Worm (Caenorhabditis elegans) whole organism, L2 larva: ENCODE measurements around the gene F32H5.1.
A peak's percentile ranks its signal among the peaks of the same experiment; 100 is the strongest.

Experiments used
- C34F6.9 ChIP-seq: fragments of 150-350 bp; optimal IDR thresholded peaks from 2 replicates; lab custom pipeline; 2014; ENCODE audit warnings: missing biosample characterization, missing genetic modification characterization
- F13H6.1 ChIP-seq: sonication (generic microtip); optimal IDR thresholded peaks from 2 replicates; lab custom pipeline; 2016; ENCODE audit warnings: missing genetic modification characterization, missing compliant biosample characterization
- R02D3.7 ChIP-seq: fragments of 150-350 bp; optimal IDR thresholded peaks from 2 replicates; lab custom pipeline; 2014; ENCODE audit warnings: missing biosample characterization, missing genetic modification characterization
- Y55F3AM.14 ChIP-seq: fragments of 200-800 bp; sonication (Bioruptor generic); optimal IDR thresholded peaks from 2 replicates; lab custom pipeline; 2018; ENCODE audit warnings: mild to moderate bottlenecking, missing genetic modification characterization, missing compliant biosample characterization
- ZK546.5 ChIP-seq: sonication (generic microtip); optimal IDR thresholded peaks from 2 replicates; lab custom pipeline; 2017; ENCODE audit warnings: missing biosample characterization, missing genetic modification characterization
- ama-1 ChIP-seq: fragments of 150-350 bp; optimal IDR thresholded peaks from 2 replicates; lab custom pipeline; 2018; ENCODE audit warnings: inconsistent platforms
- blmp-1 ChIP-seq: sonication (generic microtip); optimal IDR thresholded peaks from 2 replicates; lab custom pipeline; 2017; ENCODE audit warnings: missing genetic modification characterization, mild to moderate bottlenecking, missing compliant biosample characterization, antibody characterized with exemption, moderate library complexity; ENCODE audit not compliant: insufficient read depth
- ceh-16 ChIP-seq: fragments of 150-350 bp; optimal IDR thresholded peaks from 2 replicates; lab custom pipeline; 2014; ENCODE audit warnings: missing biosample characterization, missing genetic modification characterization
- ceh-82 ChIP-seq: fragments of 150-350 bp; optimal IDR thresholded peaks from 2 replicates; lab custom pipeline; 2014; ENCODE audit warnings: missing biosample characterization, missing genetic modification characterization
- crh-2 ChIP-seq: sonication (generic microtip); optimal IDR thresholded peaks from 2 replicates; lab custom pipeline; 2017; ENCODE audit warnings: missing biosample characterization, missing genetic modification characterization
- dmd-4 ChIP-seq: sonication (generic microtip); optimal IDR thresholded peaks from 2 replicates; lab custom pipeline; 2017; ENCODE audit warnings: missing biosample characterization, missing genetic modification characterization
- egl-27 ChIP-seq: sonication (generic microtip); optimal IDR thresholded peaks from 3 replicates; lab custom pipeline; 2017; ENCODE audit warnings: missing biosample characterization, missing genetic modification reagents, missing genetic modification characterization
- fos-1 ChIP-seq: fragments of 150-350 bp; optimal IDR thresholded peaks from 2 replicates; lab custom pipeline; 2014; ENCODE audit warnings: missing biosample characterization, missing genetic modification characterization
- gmeb-1 ChIP-seq: fragments of 150-350 bp; optimal IDR thresholded peaks from 2 replicates; lab custom pipeline; 2014; ENCODE audit warnings: missing biosample characterization, missing genetic modification characterization
- lin-11 ChIP-seq: fragments of 150-350 bp; sonication (generic microtip); optimal IDR thresholded peaks from 2 replicates; lab custom pipeline; 2014; ENCODE audit warnings: missing biosample characterization, missing genetic modification characterization, inconsistent platforms, mixed read lengths
- lin-13 ChIP-seq: fragments of 150-350 bp; optimal IDR thresholded peaks from 2 replicates; lab custom pipeline; 2014; ENCODE audit warnings: missing biosample characterization, missing genetic modification reagents, missing genetic modification characterization
- lin-39 ChIP-seq: fragments of 150-350 bp; optimal IDR thresholded peaks from 2 replicates; lab custom pipeline; 2014; ENCODE audit warnings: missing biosample characterization, missing genetic modification reagents, missing genetic modification characterization
- lsy-2 ChIP-seq, 2 experiments: fragments of 150-350 bp in 1 of 2; sonication (generic microtip) in 1 of 2; optimal IDR thresholded peaks; 2 replicates each; lab custom pipeline; 2014 to 2017; ENCODE audit warnings: missing biosample characterization in 2 of 2, missing genetic modification characterization in 2 of 2
- mbf-1 ChIP-seq: sonication (generic microtip); optimal IDR thresholded peaks from 2 replicates; lab custom pipeline; 2017; ENCODE audit warnings: missing biosample characterization, missing genetic modification characterization
- mdl-1 ChIP-seq, 2 experiments: fragments of 150-350 bp in 1 of 2; sonication (generic microtip) in 1 of 2; optimal IDR thresholded peaks; 2 replicates each; lab custom pipeline; 2017; ENCODE audit warnings: missing biosample characterization in 2 of 2, missing genetic modification characterization in 2 of 2
- nhr-10 ChIP-seq: sonication (generic microtip); optimal IDR thresholded peaks from 2 replicates; lab custom pipeline; 2017; ENCODE audit warnings: missing biosample characterization, missing genetic modification characterization
- nhr-11 ChIP-seq: fragments of 150-350 bp; optimal IDR thresholded peaks from 2 replicates; lab custom pipeline; 2014; ENCODE audit warnings: missing biosample characterization, missing genetic modification characterization
- nhr-12 ChIP-seq: fragments of 150-350 bp; optimal IDR thresholded peaks from 2 replicates; lab custom pipeline; 2014; ENCODE audit warnings: missing biosample characterization, missing genetic modification characterization
- nhr-129 ChIP-seq: fragments of 150-350 bp; optimal IDR thresholded peaks from 2 replicates; lab custom pipeline; 2014; ENCODE audit warnings: missing biosample characterization, missing genetic modification characterization
- nhr-21 ChIP-seq: fragments of 150-350 bp; optimal IDR thresholded peaks from 2 replicates; lab custom pipeline; 2014; ENCODE audit warnings: missing biosample characterization, missing genetic modification characterization
- nhr-23 ChIP-seq: fragments of 150-350 bp; optimal IDR thresholded peaks from 2 replicates; lab custom pipeline; 2014; ENCODE audit warnings: missing biosample characterization, missing genetic modification reagents, missing genetic modification characterization
- nhr-25 ChIP-seq: fragments of 150-350 bp; sonication (generic microtip); optimal IDR thresholded peaks from 3 replicates; lab custom pipeline; 2014; ENCODE audit warnings: missing biosample characterization, missing genetic modification characterization
- nhr-77 ChIP-seq: fragments of 150-350 bp; optimal IDR thresholded peaks from 2 replicates; lab custom pipeline; 2014; ENCODE audit warnings: missing biosample characterization, missing genetic modification characterization
- peb-1 ChIP-seq: fragments of 150-350 bp; optimal IDR thresholded peaks from 2 replicates; lab custom pipeline; 2014; ENCODE audit warnings: missing biosample characterization, missing genetic modification characterization
- sem-4 ChIP-seq: fragments of 150-350 bp; optimal IDR thresholded peaks from 2 replicates; lab custom pipeline; 2014; ENCODE audit warnings: missing biosample characterization, missing genetic modification reagents, missing genetic modification characterization
- skn-1 ChIP-seq: sonication (generic microtip); optimal IDR thresholded peaks from 2 replicates; lab custom pipeline; 2017; ENCODE audit warnings: missing biosample characterization, missing genetic modification characterization
- sma-3 ChIP-seq: sonication (generic microtip); optimal IDR thresholded peaks from 2 replicates; lab custom pipeline; 2016; ENCODE audit warnings: missing genetic modification reagents, missing genetic modification characterization, missing compliant biosample characterization
- sma-9 ChIP-seq, 2 experiments: fragments of 150-350 bp in 1 of 2; sonication (generic microtip) in 1 of 2; optimal IDR thresholded peaks; 2 replicates each; lab custom pipeline; 2014 to 2016; ENCODE audit warnings: missing genetic modification characterization in 2 of 2, mild to moderate bottlenecking in 1 of 2, missing biosample characterization in 1 of 2, missing compliant biosample characterization in 1 of 2, missing genetic modification reagents in 1 of 2, moderate library complexity in 1 of 2
- snpc-4 ChIP-seq: fragments of 150-350 bp; optimal IDR thresholded peaks from 2 replicates; lab custom pipeline; 2014; ENCODE audit warnings: missing biosample characterization, missing genetic modification characterization
- unc-39 ChIP-seq: fragments of 150-350 bp; optimal IDR thresholded peaks from 2 replicates; lab custom pipeline; 2014; ENCODE audit warnings: missing biosample characterization, missing genetic modification characterization
- unc-55 ChIP-seq: fragments of 150-350 bp; sonication (generic microtip); optimal IDR thresholded peaks from 3 replicates; lab custom pipeline; 2014; ENCODE audit warnings: missing biosample characterization, missing genetic modification reagents, missing genetic modification characterization
- unc-62 ChIP-seq: fragments of 150-350 bp; optimal IDR thresholded peaks from 2 replicates; lab custom pipeline; 2014; ENCODE audit warnings: missing biosample characterization, missing genetic modification reagents, missing genetic modification characterization
- zag-1 ChIP-seq: fragments of 150-350 bp; optimal IDR thresholded peaks from 2 replicates; lab custom pipeline; 2014; ENCODE audit warnings: missing biosample characterization, missing genetic modification characterization
- ztf-1 ChIP-seq: fragments of 200-800 bp; sonication (Bioruptor generic); conservative IDR thresholded peaks from 2 replicates; pipeline ENCODE4 v1.3.6; 2022; ENCODE audit warnings: missing genetic modification characterization, missing compliant biosample characterization
- ztf-11 ChIP-seq: sonication (generic microtip); optimal IDR thresholded peaks from 2 replicates; lab custom pipeline; 2017; ENCODE audit warnings: missing biosample characterization, missing genetic modification characterization
- ztf-4 ChIP-seq: fragments of 150-350 bp; optimal IDR thresholded peaks from 2 replicates; lab custom pipeline; 2014; ENCODE audit warnings: missing biosample characterization, missing genetic modification characterization

Gene F32H5.1

ce11 chrV:13374532-13374931 is 16.7 kb upstream of the F32H5.1 start:
- TF ChIP-seq crh-2 (tag; lab: Kevin White, UChicago) (peak; percentile 58), lin-11 (tag; lab: Kevin White, UChicago) (no peak), nhr-129 (tag; lab: Kevin White, UChicago) (peak; percentile 13), sem-4 (peak; percentile 45), ztf-11 (no peak), dmd-4 (tag; lab: Kevin White, UChicago) (no peak), fos-1 (tag; lab: Kevin White, UChicago) (peak; percentile 37), blmp-1 (tag; lab: Kevin White, UChicago) (peak; percentile 15), skn-1 (tag; lab: Kevin White, UChicago) (no peak), Y55F3AM.14 (GFP tag; lab: Kevin White, UChicago) (no peak), lin-13 (GFP tag; lab: Kevin White, UChicago) (peak; percentile 22), ztf-4 (tag; lab: Kevin White, UChicago) (no peak), lsy-2 (tag; optimal IDR thresholded peaks at IDR 0.05; lab: Kevin White, UChicago) (peak in 1 of 2 experiments; percentile 3), gmeb-1 (tag; lab: Kevin White, UChicago) (no peak), nhr-10 (tag; lab: Kevin White, UChicago) (no peak), nhr-21 (tag; lab: Kevin White, UChicago) (peak; percentile 52), sma-3 (GFP tag; lab: Kevin White, UChicago) (peak; percentile 50), sma-9 (GFP tag; optimal IDR thresholded peaks at IDR 0.05; lab: Kevin White, UChicago) (peak; percentile 62), sma-9 (tag; optimal IDR thresholded peaks at IDR 0.05; lab: Kevin White, UChicago) (no peak), mbf-1 (tag; lab: Kevin White, UChicago) (no peak), egl-27 (peak; percentile 62), peb-1 (tag; lab: Kevin White, UChicago) (no peak), ceh-16 (tag; lab: Kevin White, UChicago) (peak; percentile 70), snpc-4 (tag; lab: Kevin White, UChicago) (no peak), unc-55 (GFP tag; lab: Kevin White, UChicago) (no peak), zag-1 (tag; lab: Kevin White, UChicago) (no peak), unc-39 (tag; lab: Kevin White, UChicago) (no peak), nhr-11 (no peak), nhr-25 (tag; lab: Kevin White, UChicago) (peak; percentile 84), F13H6.1 (tag; lab: Kevin White, UChicago) (peak; percentile 30), nhr-12 (tag; lab: Kevin White, UChicago) (no peak)

ce11 chrV:13373643-13374042 is 15.8 kb upstream of the F32H5.1 start:
- TF ChIP-seq nhr-129 (tag; lab: Kevin White, UChicago) (peak; percentile 31), sma-3 (GFP tag; lab: Kevin White, UChicago) (peak; percentile 52), nhr-77 (tag; lab: Kevin White, UChicago) (no peak), sma-9 (GFP tag; optimal IDR thresholded peaks at IDR 0.05; lab: Kevin White, UChicago) (peak; percentile 82), sma-9 (tag; optimal IDR thresholded peaks at IDR 0.05; lab: Kevin White, UChicago) (no peak), nhr-21 (tag; lab: Kevin White, UChicago) (peak; percentile 68), egl-27 (peak; percentile 67), skn-1 (tag; lab: Kevin White, UChicago) (no peak), blmp-1 (tag; lab: Kevin White, UChicago) (peak; percentile 87), F13H6.1 (tag; lab: Kevin White, UChicago) (peak; percentile 46), nhr-23 (no peak), crh-2 (tag; lab: Kevin White, UChicago) (peak; percentile 62), Y55F3AM.14 (GFP tag; lab: Kevin White, UChicago) (no peak), gmeb-1 (tag; lab: Kevin White, UChicago) (peak; percentile 30), nhr-10 (tag; lab: Kevin White, UChicago) (no peak), fos-1 (tag; lab: Kevin White, UChicago) (peak; percentile 91), ceh-82 (no peak)

ce11 chrV:13372821-13373220 is 15.0 kb upstream of the F32H5.1 start:
- no peak for TF ChIP-seq unc-62 (GFP tag; lab: Kevin White, UChicago)
- peak; percentile 77 for TF ChIP-seq fos-1 (tag; lab: Kevin White, UChicago)

ce11 chrV:13371336-13371735 is 13.5 kb upstream of the F32H5.1 start:
- TF ChIP-seq ama-1 (lab: Kevin White, UChicago), result no peak
- no peak for TF ChIP-seq nhr-12 (tag; lab: Kevin White, UChicago)
- TF ChIP-seq lsy-2 (tag; optimal IDR thresholded peaks at IDR 0.05; lab: Kevin White, UChicago), result peak in 1 of 2 experiments; percentile 58
- TF ChIP-seq mdl-1 (tag; optimal IDR thresholded peaks at IDR 0.05; lab: Kevin White, UChicago), result peak in 1 of 2 experiments; percentile 48
- no peak for TF ChIP-seq ztf-1 (GFP tag; lab: Robert Waterston, UW)
- TF ChIP-seq unc-62 (GFP tag; lab: Kevin White, UChicago), result no peak
- peak; percentile 77 for TF ChIP-seq sma-9 (GFP tag; optimal IDR thresholded peaks at IDR 0.05; lab: Kevin White, UChicago)
- TF ChIP-seq sma-9 (tag; optimal IDR thresholded peaks at IDR 0.05; lab: Kevin White, UChicago), result no peak
- no peak for TF ChIP-seq mbf-1 (tag; lab: Kevin White, UChicago)
- TF ChIP-seq unc-39 (tag; lab: Kevin White, UChicago), result no peak
- TF ChIP-seq lin-39, result no peak
- peak; percentile 89 for TF ChIP-seq nhr-21 (tag; lab: Kevin White, UChicago)
- TF ChIP-seq snpc-4 (tag; lab: Kevin White, UChicago), result no peak
- TF ChIP-seq gmeb-1 (tag; lab: Kevin White, UChicago), result peak; percentile 63
- TF ChIP-seq Y55F3AM.14 (GFP tag; lab: Kevin White, UChicago), result no peak
- TF ChIP-seq peb-1 (tag; lab: Kevin White, UChicago), result no peak
- no peak for TF ChIP-seq dmd-4 (tag; lab: Kevin White, UChicago)
- peak; percentile 58 for TF ChIP-seq ztf-4 (tag; lab: Kevin White, UChicago)
- peak; percentile 92 for TF ChIP-seq ceh-16 (tag; lab: Kevin White, UChicago)
- TF ChIP-seq C34F6.9 (tag; lab: Kevin White, UChicago), result peak; percentile 35
- no peak for TF ChIP-seq unc-55 (GFP tag; lab: Kevin White, UChicago)
- TF ChIP-seq ztf-11, result no peak
- TF ChIP-seq sem-4, result peak; percentile 77
- TF ChIP-seq nhr-10 (tag; lab: Kevin White, UChicago), result no peak
- TF ChIP-seq F13H6.1 (tag; lab: Kevin White, UChicago), result peak; percentile 83
- TF ChIP-seq zag-1 (tag; lab: Kevin White, UChicago), result no peak
- TF ChIP-seq R02D3.7 (tag; lab: Kevin White, UChicago), result no peak
- no peak for TF ChIP-seq ZK546.5 (tag; lab: Kevin White, UChicago)
